Fruit fly (Drosophila melanogaster): ENCODE results near the gene trbd.
A peak's percentile ranks its signal among the peaks of the same experiment; 100 is the strongest.
"Not testable (repeated sequence)": the region's sequence is repeated elsewhere in the genome, so short reads cannot be mapped to it uniquely, and the experiment has no call there.

The trbd gene

dm6 chr3R:9685376-9685775 lies 25.5 kb downstream of the trbd start, which contains the start of the genes eca and CG18542:
Gene eca, minus strand, starts transcription at chr3R:9685476.
Gene CG18542, plus strand, starts transcription at chr3R:9685760.
- TF ChIP-seq dmrt93B, lola, jim (GFP tag; optimal IDR thresholded peaks at IDR 0.05): not testable (repeated sequence)

- TF ChIP-seq Dfd (GFP tag; optimal IDR thresholded peaks at IDR 0.05) (no peak), Rel (GFP tag; optimal IDR thresholded peaks at IDR 0.05) (no peak), Rel (tag; optimal IDR thresholded peaks at IDR 0.05) (peak; percentile 79)
These were observed 26.7 kb downstream of the trbd start, which contains the start of gene CG9444 for dm6 chr3R:9684125-9684524. Gene CG9444, minus strand, starts transcription at chr3R:9684264.

dm6 chr3R:9683064-9683682 lies 27.7 kb downstream of the trbd start:
- TF ChIP-seq dsf (GFP tag; optimal IDR thresholded peaks at IDR 0.05; ENCODE audit: borderline replicate concordance) (no peak), Dif (GFP tag; optimal IDR thresholded peaks at IDR 0.05; ENCODE audit: partially characterized antibody) (no peak), jim (GFP tag; optimal IDR thresholded peaks at IDR 0.05) (no peak), CG32264 (GFP tag; optimal IDR thresholded peaks at IDR 0.05) (no peak), Myc (optimal IDR thresholded peaks at IDR 0.05) (no peak), CrebA (GFP tag; optimal IDR thresholded peaks at IDR 0.05; ENCODE audit: borderline replicate concordance) (no peak), Jra (GFP tag; optimal IDR thresholded peaks at IDR 0.05) (no peak), brk (GFP tag; optimal IDR thresholded peaks at IDR 0.05) (no peak), Dfd (GFP tag; optimal IDR thresholded peaks at IDR 0.05) (no peak), pan (optimal IDR thresholded peaks at IDR 0.05) (no peak), Mio (GFP tag; optimal IDR thresholded peaks at IDR 0.05) (no peak), sage (GFP tag; optimal IDR thresholded peaks at IDR 0.05) (no peak), Rel (GFP tag; optimal IDR thresholded peaks at IDR 0.05) (no peak), Rel (tag; optimal IDR thresholded peaks at IDR 0.05) (no peak), foxo (GFP tag; optimal IDR thresholded peaks at IDR 0.05) (no peak), GATAd (GFP tag; optimal IDR thresholded peaks at IDR 0.05) (no peak), tai (GFP tag; optimal IDR thresholded peaks at IDR 0.05) (no peak), fru (GFP tag; optimal IDR thresholded peaks at IDR 0.05) (no peak), Sp1 (GFP tag; optimal IDR thresholded peaks at IDR 0.05) (no peak), CG9705 (GFP tag; optimal IDR thresholded peaks at IDR 0.05) (no peak), OdsH (GFP tag; optimal IDR thresholded peaks at IDR 0.05) (no peak)

- TF ChIP-seq GATAd (GFP tag; optimal IDR thresholded peaks at IDR 0.05) (no peak), Rel (GFP tag; optimal IDR thresholded peaks at IDR 0.05) (no peak), Rel (tag; optimal IDR thresholded peaks at IDR 0.05) (peak; percentile 99)
These were observed 31.1 kb downstream of the trbd start, which contains the start of gene nmdyn-D7 for dm6 chr3R:9679746-9680145. Gene nmdyn-D7, plus strand, starts transcription at chr3R:9679939.

- TF ChIP-seq dmrt93B (GFP tag; optimal IDR thresholded peaks at IDR 0.05): no peak
- TF ChIP-seq rgr (GFP tag; optimal IDR thresholded peaks at IDR 0.05): peak; percentile 28
- no peak for TF ChIP-seq Rel (GFP tag; optimal IDR thresholded peaks at IDR 0.05)
- TF ChIP-seq Rel (tag; optimal IDR thresholded peaks at IDR 0.05): peak; percentile 51
- TF ChIP-seq CG9705 (GFP tag; optimal IDR thresholded peaks at IDR 0.05): no peak
- TF ChIP-seq sv (GFP tag; optimal IDR thresholded peaks at IDR 0.05): peak; percentile 26
- peak; percentile 60 for TF ChIP-seq Dif (GFP tag; optimal IDR thresholded peaks at IDR 0.05; ENCODE audit: partially characterized antibody)
- no peak for TF ChIP-seq Sp1 (GFP tag; optimal IDR thresholded peaks at IDR 0.05)
These were observed 33.0 kb downstream of the trbd start, which contains the start of gene p23 for dm6 chr3R:9677734-9678341. Gene p23, plus strand, starts transcription at chr3R:9677927.

dm6 chr3R:9674968-9675573 lies 35.8 kb downstream of the trbd start, which contains the start of gene Nepl12:
Gene Nepl12, plus strand, starts transcription at chr3R:9675523.
- TF ChIP-seq Hr83 (GFP tag; optimal IDR thresholded peaks at IDR 0.05; ENCODE audit: poor library complexity, severe bottlenecking) (peak; percentile 33), OdsH (GFP tag; optimal IDR thresholded peaks at IDR 0.05) (peak; percentile 19), Mio (GFP tag; optimal IDR thresholded peaks at IDR 0.05) (peak; percentile 60), GATAd (GFP tag; optimal IDR thresholded peaks at IDR 0.05) (peak; percentile 38), brk (GFP tag; optimal IDR thresholded peaks at IDR 0.05) (no peak), foxo (GFP tag; optimal IDR thresholded peaks at IDR 0.05) (peak in 1 of 2 experiments; percentile 36), dl (GFP tag; optimal IDR thresholded peaks at IDR 0.05; ENCODE audit: insufficient read depth in 1 of 2, partially characterized antibody in 2 of 2) (no peak), Vsx2 (GFP tag; optimal IDR thresholded peaks at IDR 0.05; ENCODE audit: partially characterized antibody) (no peak), ey (GFP tag; optimal IDR thresholded peaks at IDR 0.05) (peak; percentile 61), fru (GFP tag; optimal IDR thresholded peaks at IDR 0.05) (no peak), dmrt93B (GFP tag; optimal IDR thresholded peaks at IDR 0.05) (no peak), CG32264 (GFP tag; optimal IDR thresholded peaks at IDR 0.05) (peak; percentile 31), psq (GFP tag; optimal IDR thresholded peaks at IDR 0.05) (no peak), jim (GFP tag; optimal IDR thresholded peaks at IDR 0.05) (peak; percentile 9)

Data from whole organism, wandering third instar larva.